Worm (Caenorhabditis elegans) whole organism, L2 larva: ENCODE measurements around the gene F28H6.6.
A peak's percentile ranks its signal among the peaks of the same experiment; 100 is the strongest.

ENCODE experiments used
- C34F6.9 ChIP-seq: fragments of 150-350 bp; optimal IDR thresholded peaks from 2 replicates; lab custom pipeline; 2014; ENCODE audit warnings: missing biosample characterization, missing genetic modification characterization
- F13H6.1 ChIP-seq: sonication (generic microtip); optimal IDR thresholded peaks from 2 replicates; lab custom pipeline; 2016; ENCODE audit warnings: missing genetic modification characterization, missing compliant biosample characterization
- R02D3.7 ChIP-seq: fragments of 150-350 bp; optimal IDR thresholded peaks from 2 replicates; lab custom pipeline; 2014; ENCODE audit warnings: missing biosample characterization, missing genetic modification characterization
- Y55F3AM.14 ChIP-seq: fragments of 200-800 bp; sonication (Bioruptor generic); optimal IDR thresholded peaks from 2 replicates; lab custom pipeline; 2018; ENCODE audit warnings: mild to moderate bottlenecking, missing genetic modification characterization, missing compliant biosample characterization
- ZK546.5 ChIP-seq: sonication (generic microtip); optimal IDR thresholded peaks from 2 replicates; lab custom pipeline; 2017; ENCODE audit warnings: missing biosample characterization, missing genetic modification characterization
- alr-1 ChIP-seq: fragments of 150-350 bp; optimal IDR thresholded peaks from 2 replicates; lab custom pipeline; 2014; ENCODE audit warnings: missing biosample characterization, missing genetic modification characterization
- aly-2 ChIP-seq: fragments of 150-350 bp; optimal IDR thresholded peaks from 2 replicates; lab custom pipeline; 2014; ENCODE audit warnings: missing biosample characterization, missing genetic modification characterization
- ama-1 ChIP-seq: fragments of 150-350 bp; optimal IDR thresholded peaks from 2 replicates; lab custom pipeline; 2018; ENCODE audit warnings: inconsistent platforms
- blmp-1 ChIP-seq: sonication (generic microtip); optimal IDR thresholded peaks from 2 replicates; lab custom pipeline; 2017; ENCODE audit warnings: missing genetic modification characterization, mild to moderate bottlenecking, missing compliant biosample characterization, antibody characterized with exemption, moderate library complexity; ENCODE audit not compliant: insufficient read depth
- ceh-16 ChIP-seq: fragments of 150-350 bp; optimal IDR thresholded peaks from 2 replicates; lab custom pipeline; 2014; ENCODE audit warnings: missing biosample characterization, missing genetic modification characterization
- ceh-82 ChIP-seq: fragments of 150-350 bp; optimal IDR thresholded peaks from 2 replicates; lab custom pipeline; 2014; ENCODE audit warnings: missing biosample characterization, missing genetic modification characterization
- crh-2 ChIP-seq: sonication (generic microtip); optimal IDR thresholded peaks from 2 replicates; lab custom pipeline; 2017; ENCODE audit warnings: missing biosample characterization, missing genetic modification characterization
- dmd-4 ChIP-seq: sonication (generic microtip); optimal IDR thresholded peaks from 2 replicates; lab custom pipeline; 2017; ENCODE audit warnings: missing biosample characterization, missing genetic modification characterization
- egl-27 ChIP-seq: sonication (generic microtip); optimal IDR thresholded peaks from 3 replicates; lab custom pipeline; 2017; ENCODE audit warnings: missing biosample characterization, missing genetic modification reagents, missing genetic modification characterization
- elt-1 ChIP-seq: fragments of 150-350 bp; optimal IDR thresholded peaks from 2 replicates; lab custom pipeline; 2014; ENCODE audit warnings: missing biosample characterization, missing genetic modification characterization
- elt-3 ChIP-seq: sonication (generic microtip); optimal IDR thresholded peaks from 2 replicates; lab custom pipeline; 2017; ENCODE audit warnings: missing biosample characterization, missing genetic modification characterization
- fos-1 ChIP-seq: fragments of 150-350 bp; optimal IDR thresholded peaks from 2 replicates; lab custom pipeline; 2014; ENCODE audit warnings: missing biosample characterization, missing genetic modification characterization
- gmeb-1 ChIP-seq: fragments of 150-350 bp; optimal IDR thresholded peaks from 2 replicates; lab custom pipeline; 2014; ENCODE audit warnings: missing biosample characterization, missing genetic modification characterization
- lin-11 ChIP-seq: fragments of 150-350 bp; sonication (generic microtip); optimal IDR thresholded peaks from 2 replicates; lab custom pipeline; 2014; ENCODE audit warnings: missing biosample characterization, missing genetic modification characterization, inconsistent platforms, mixed read lengths
- lin-13 ChIP-seq: fragments of 150-350 bp; optimal IDR thresholded peaks from 2 replicates; lab custom pipeline; 2014; ENCODE audit warnings: missing biosample characterization, missing genetic modification reagents, missing genetic modification characterization
- lin-39 ChIP-seq: fragments of 150-350 bp; optimal IDR thresholded peaks from 2 replicates; lab custom pipeline; 2014; ENCODE audit warnings: missing biosample characterization, missing genetic modification reagents, missing genetic modification characterization
- lsy-2 ChIP-seq, 2 experiments: fragments of 150-350 bp in 1 of 2; sonication (generic microtip) in 1 of 2; optimal IDR thresholded peaks; 2 replicates each; lab custom pipeline; 2014 to 2017; ENCODE audit warnings: missing biosample characterization in 2 of 2, missing genetic modification characterization in 2 of 2
- mab-5 ChIP-seq: fragments of 150-350 bp; optimal IDR thresholded peaks from 2 replicates; lab custom pipeline; 2014; ENCODE audit warnings: missing biosample characterization, missing genetic modification characterization
- mbf-1 ChIP-seq: sonication (generic microtip); optimal IDR thresholded peaks from 2 replicates; lab custom pipeline; 2017; ENCODE audit warnings: missing biosample characterization, missing genetic modification characterization
- mdl-1 ChIP-seq, 2 experiments: fragments of 150-350 bp in 1 of 2; sonication (generic microtip) in 1 of 2; optimal IDR thresholded peaks; 2 replicates each; lab custom pipeline; 2017; ENCODE audit warnings: missing biosample characterization in 2 of 2, missing genetic modification characterization in 2 of 2
- nhr-10 ChIP-seq: sonication (generic microtip); optimal IDR thresholded peaks from 2 replicates; lab custom pipeline; 2017; ENCODE audit warnings: missing biosample characterization, missing genetic modification characterization
- nhr-11 ChIP-seq: fragments of 150-350 bp; optimal IDR thresholded peaks from 2 replicates; lab custom pipeline; 2014; ENCODE audit warnings: missing biosample characterization, missing genetic modification characterization
- nhr-12 ChIP-seq: fragments of 150-350 bp; optimal IDR thresholded peaks from 2 replicates; lab custom pipeline; 2014; ENCODE audit warnings: missing biosample characterization, missing genetic modification characterization
- nhr-129 ChIP-seq: fragments of 150-350 bp; optimal IDR thresholded peaks from 2 replicates; lab custom pipeline; 2014; ENCODE audit warnings: missing biosample characterization, missing genetic modification characterization
- nhr-21 ChIP-seq: fragments of 150-350 bp; optimal IDR thresholded peaks from 2 replicates; lab custom pipeline; 2014; ENCODE audit warnings: missing biosample characterization, missing genetic modification characterization
- nhr-23 ChIP-seq: fragments of 150-350 bp; optimal IDR thresholded peaks from 2 replicates; lab custom pipeline; 2014; ENCODE audit warnings: missing biosample characterization, missing genetic modification reagents, missing genetic modification characterization
- nhr-237 ChIP-seq: fragments of 150-350 bp; optimal IDR thresholded peaks from 2 replicates; lab custom pipeline; 2014; ENCODE audit warnings: missing biosample characterization, missing genetic modification characterization
- nhr-25 ChIP-seq: fragments of 150-350 bp; sonication (generic microtip); optimal IDR thresholded peaks from 3 replicates; lab custom pipeline; 2014; ENCODE audit warnings: missing biosample characterization, missing genetic modification characterization
- nhr-6 ChIP-seq: fragments of 150-350 bp; optimal IDR thresholded peaks from 2 replicates; lab custom pipeline; 2014; ENCODE audit warnings: missing biosample characterization, missing genetic modification characterization
- nhr-77 ChIP-seq: fragments of 150-350 bp; optimal IDR thresholded peaks from 2 replicates; lab custom pipeline; 2014; ENCODE audit warnings: missing biosample characterization, missing genetic modification characterization
- peb-1 ChIP-seq: fragments of 150-350 bp; optimal IDR thresholded peaks from 2 replicates; lab custom pipeline; 2014; ENCODE audit warnings: missing biosample characterization, missing genetic modification characterization
- sem-4 ChIP-seq: fragments of 150-350 bp; optimal IDR thresholded peaks from 2 replicates; lab custom pipeline; 2014; ENCODE audit warnings: missing biosample characterization, missing genetic modification reagents, missing genetic modification characterization
- skn-1 ChIP-seq: sonication (generic microtip); optimal IDR thresholded peaks from 2 replicates; lab custom pipeline; 2017; ENCODE audit warnings: missing biosample characterization, missing genetic modification characterization
- sma-3 ChIP-seq: sonication (generic microtip); optimal IDR thresholded peaks from 2 replicates; lab custom pipeline; 2016; ENCODE audit warnings: missing genetic modification reagents, missing genetic modification characterization, missing compliant biosample characterization
- sma-9 ChIP-seq, 2 experiments: fragments of 150-350 bp in 1 of 2; sonication (generic microtip) in 1 of 2; optimal IDR thresholded peaks; 2 replicates each; lab custom pipeline; 2014 to 2016; ENCODE audit warnings: missing genetic modification characterization in 2 of 2, mild to moderate bottlenecking in 1 of 2, missing biosample characterization in 1 of 2, missing compliant biosample characterization in 1 of 2, missing genetic modification reagents in 1 of 2, moderate library complexity in 1 of 2
- snpc-4 ChIP-seq: fragments of 150-350 bp; optimal IDR thresholded peaks from 2 replicates; lab custom pipeline; 2014; ENCODE audit warnings: missing biosample characterization, missing genetic modification characterization
- unc-39 ChIP-seq: fragments of 150-350 bp; optimal IDR thresholded peaks from 2 replicates; lab custom pipeline; 2014; ENCODE audit warnings: missing biosample characterization, missing genetic modification characterization
- unc-55 ChIP-seq: fragments of 150-350 bp; sonication (generic microtip); optimal IDR thresholded peaks from 3 replicates; lab custom pipeline; 2014; ENCODE audit warnings: missing biosample characterization, missing genetic modification reagents, missing genetic modification characterization
- zag-1 ChIP-seq: fragments of 150-350 bp; optimal IDR thresholded peaks from 2 replicates; lab custom pipeline; 2014; ENCODE audit warnings: missing biosample characterization, missing genetic modification characterization
- ztf-1 ChIP-seq: fragments of 200-800 bp; sonication (Bioruptor generic); conservative IDR thresholded peaks from 2 replicates; pipeline ENCODE4 v1.3.6; 2022; ENCODE audit warnings: missing genetic modification characterization, missing compliant biosample characterization
- ztf-11 ChIP-seq: sonication (generic microtip); optimal IDR thresholded peaks from 2 replicates; lab custom pipeline; 2017; ENCODE audit warnings: missing biosample characterization, missing genetic modification characterization
- ztf-4 ChIP-seq: fragments of 150-350 bp; optimal IDR thresholded peaks from 2 replicates; lab custom pipeline; 2014; ENCODE audit warnings: missing biosample characterization, missing genetic modification characterization

F28H6.6 gene

DNA sequence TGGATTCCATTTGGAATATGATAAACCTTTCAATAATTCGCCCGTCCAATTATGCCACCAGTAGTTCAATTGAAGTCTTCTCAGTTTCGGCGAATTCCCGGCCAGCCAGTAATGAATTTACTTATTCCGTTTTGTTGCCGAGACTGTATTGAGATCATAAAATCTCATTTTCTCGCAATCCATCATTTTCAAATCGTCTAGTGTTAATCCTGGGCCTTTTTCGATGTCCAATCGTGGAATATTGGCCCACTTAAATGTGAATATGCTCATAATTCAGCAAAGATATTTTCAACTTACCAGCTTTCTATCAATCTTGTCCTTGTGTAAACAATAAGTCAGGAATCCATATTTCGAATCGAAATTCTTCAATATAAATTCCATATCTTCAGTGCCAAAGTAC is 27.0 kb upstream of the F28H6.6 start:
- TF ChIP-seq ztf-1 (no peak), lin-13 (GFP tag; lab: Kevin White, UChicago) (no peak), nhr-25 (no peak), nhr-129 (no peak), nhr-11 (tag; lab: Kevin White, UChicago) (no peak), alr-1 (tag; lab: Kevin White, UChicago) (no peak)

DNA sequence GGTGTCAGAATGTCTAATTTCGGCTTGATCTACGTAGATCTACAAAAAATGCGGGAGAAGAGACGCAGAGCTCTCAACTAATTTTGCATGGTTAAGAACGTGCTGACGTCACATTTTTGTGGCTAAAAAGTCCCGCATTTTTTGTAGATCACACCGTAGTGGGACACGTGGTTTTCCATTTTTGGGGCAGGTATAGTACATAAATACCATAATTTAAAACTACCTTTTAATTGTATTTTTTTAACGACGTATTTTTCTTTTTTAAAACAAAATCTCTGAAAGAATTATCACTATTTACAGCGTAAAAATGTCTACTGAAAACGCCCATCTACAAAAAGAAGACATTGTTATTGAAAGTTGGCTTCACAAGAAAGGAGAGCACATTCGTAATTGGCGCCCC is 21.7 kb upstream of the F28H6.6 start, which contains the start of gene akt-2:
TSS of gene akt-2 (plus strand) at position 301 of the 400 bp plus-strand sequence.
- no peak for TF ChIP-seq nhr-25
- TF ChIP-seq C34F6.9 (tag; lab: Kevin White, UChicago), result no peak
- TF ChIP-seq mbf-1, result no peak
- no peak for TF ChIP-seq ama-1 (lab: Kevin White, UChicago)
- no peak for TF ChIP-seq ceh-16 (tag; lab: Kevin White, UChicago)
- no peak for TF ChIP-seq nhr-237 (tag; lab: Kevin White, UChicago)
- no peak for TF ChIP-seq blmp-1
- TF ChIP-seq nhr-77 (tag; lab: Kevin White, UChicago), result no peak
- TF ChIP-seq gmeb-1, result no peak
- no peak for TF ChIP-seq lin-11 (tag; lab: Kevin White, UChicago)
- TF ChIP-seq skn-1 (tag; lab: Kevin White, UChicago), result no peak
- no peak for TF ChIP-seq snpc-4 (tag; lab: Kevin White, UChicago)
- TF ChIP-seq nhr-21 (tag; lab: Kevin White, UChicago), result no peak
- no peak for TF ChIP-seq dmd-4 (tag; lab: Kevin White, UChicago)
- TF ChIP-seq nhr-12, result no peak
- no peak for TF ChIP-seq ztf-4
- TF ChIP-seq nhr-129, result no peak
- no peak for TF ChIP-seq mab-5 (tag; lab: Kevin White, UChicago)

DNA sequence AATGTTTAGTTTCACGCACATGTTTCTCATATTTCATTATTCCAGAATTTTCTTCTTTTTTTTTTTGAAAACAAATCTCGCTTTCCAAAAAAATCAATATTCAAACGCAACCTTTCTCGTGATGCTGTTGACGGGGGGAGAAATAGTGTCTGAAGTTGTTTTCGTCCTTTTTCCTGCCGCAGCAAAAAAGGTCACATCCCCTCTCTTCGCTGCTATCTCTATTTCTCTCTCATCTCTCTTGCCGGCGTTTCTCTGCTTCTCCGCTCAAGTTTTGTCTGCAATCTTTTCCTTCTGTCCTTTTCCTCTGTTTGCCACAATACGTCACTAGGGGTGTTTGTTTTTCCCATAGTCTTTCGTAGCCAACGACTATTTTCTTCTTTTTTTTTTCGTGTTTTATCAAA is 21.1 kb upstream of the F28H6.6 start:
- TF ChIP-seq lin-11 (tag; lab: Kevin White, UChicago) (peak; percentile 41), C34F6.9 (tag; lab: Kevin White, UChicago) (peak; percentile 89), sma-9 (GFP tag; optimal IDR thresholded peaks at IDR 0.05; lab: Kevin White, UChicago) (peak; percentile 85), sma-9 (tag; optimal IDR thresholded peaks at IDR 0.05; lab: Kevin White, UChicago) (no peak), nhr-25 (peak; percentile 87), nhr-21 (tag; lab: Kevin White, UChicago) (peak; percentile 80), mdl-1 (tag; optimal IDR thresholded peaks at IDR 0.05; lab: Kevin White, UChicago) (peak in 1 of 2 experiments; percentile 69), snpc-4 (tag; lab: Kevin White, UChicago) (peak; percentile 8), nhr-237 (tag; lab: Kevin White, UChicago) (no peak), nhr-23 (tag; lab: Kevin White, UChicago) (no peak), mab-5 (tag; lab: Kevin White, UChicago) (no peak), gmeb-1 (peak; percentile 49), nhr-12 (no peak), nhr-129 (peak; percentile 94), R02D3.7 (tag; lab: Kevin White, UChicago) (no peak), elt-3 (tag; lab: Kevin White, UChicago) (no peak), peb-1 (peak; percentile 55), fos-1 (peak; percentile 80), zag-1 (tag; lab: Kevin White, UChicago) (peak; percentile 49), unc-39 (no peak), ztf-11 (tag; lab: Kevin White, UChicago) (no peak), ztf-1 (no peak), nhr-6 (tag; lab: Kevin White, UChicago) (peak; percentile 69), nhr-10 (tag; lab: Kevin White, UChicago) (no peak), nhr-77 (tag; lab: Kevin White, UChicago) (no peak), crh-2 (tag; lab: Kevin White, UChicago) (peak; percentile 94), ceh-16 (tag; lab: Kevin White, UChicago) (no peak), sem-4 (tag; lab: Kevin White, UChicago) (peak; percentile 68), ceh-82 (peak; percentile 3), lin-13 (GFP tag; lab: Kevin White, UChicago) (peak; percentile 66), alr-1 (tag; lab: Kevin White, UChicago) (no peak), ZK546.5 (tag; lab: Kevin White, UChicago) (no peak), F13H6.1 (tag; lab: Kevin White, UChicago) (peak; percentile 78), unc-55 (GFP tag; lab: Kevin White, UChicago) (peak; percentile 70), nhr-11 (tag; lab: Kevin White, UChicago) (no peak), elt-1 (tag; lab: Kevin White, UChicago) (no peak), dmd-4 (tag; lab: Kevin White, UChicago) (no peak), ztf-4 (peak; percentile 50), lin-39 (peak; percentile 22), lsy-2 (tag; optimal IDR thresholded peaks at IDR 0.05; lab: Kevin White, UChicago) (peak; percentile 33 to 80), ama-1 (lab: Kevin White, UChicago) (peak; percentile 63), egl-27 (tag; lab: Kevin White, UChicago) (peak; percentile 58), blmp-1 (peak; percentile 43), aly-2 (tag; lab: Kevin White, UChicago) (no peak), Y55F3AM.14 (GFP tag; lab: Kevin White, UChicago) (peak; percentile 49), skn-1 (tag; lab: Kevin White, UChicago) (peak; percentile 61), mbf-1 (no peak), sma-3 (GFP tag; lab: Kevin White, UChicago) (peak; percentile 77)
